Worm (Caenorhabditis elegans) whole organism, L1 larva: Measurements from ENCODE around the gene dop-6.

Experiments used
- C04F5.9 ChIP-seq: sonication (generic microtip); optimal IDR thresholded peaks from 2 replicates; lab custom pipeline; 2016; ENCODE audit warnings: missing genetic modification characterization, missing compliant biosample characterization
- C34B4.2 ChIP-seq: sonication (generic microtip); optimal IDR thresholded peaks from 2 replicates; lab custom pipeline; 2017; ENCODE audit warnings: mild to moderate bottlenecking, missing genetic modification characterization, missing compliant biosample characterization
- Y116A8C.19 ChIP-seq: sonication (generic microtip); optimal IDR thresholded peaks from 2 replicates; lab custom pipeline; 2016; ENCODE audit warnings: missing compliant biosample characterization, missing genetic modification characterization, borderline replicate concordance
- alr-1 ChIP-seq: fragments of 200-800 bp; sonication (Bioruptor generic); optimal IDR thresholded peaks from 2 replicates; lab custom pipeline; 2018; ENCODE audit warnings: borderline replicate concordance, mild to moderate bottlenecking, missing genetic modification characterization, missing compliant biosample characterization
- ama-1 ChIP-seq: fragments of 150-350 bp; optimal IDR thresholded peaks from 2 replicates; lab custom pipeline; 2014
- ceh-82 ChIP-seq, 3 experiments: fragments of 150-350 bp in 1 of 3; sonication (generic microtip) in 2 of 3; optimal IDR thresholded peaks; 2 replicates each; lab custom pipeline; 2014 to 2017; ENCODE audit warnings: missing biosample characterization in 3 of 3, missing genetic modification characterization in 3 of 3
- ces-1 ChIP-seq: fragments of 150-350 bp; optimal IDR thresholded peaks from 2 replicates; lab custom pipeline; 2014; ENCODE audit warnings: missing biosample characterization, missing genetic modification reagents, missing genetic modification characterization
- dsc-1 ChIP-seq: sonication (generic microtip); optimal IDR thresholded peaks from 2 replicates; lab custom pipeline; 2016; ENCODE audit warnings: mild to moderate bottlenecking, missing genetic modification characterization, missing compliant biosample characterization
- efl-1 ChIP-seq, 4 experiments: fragments of 150-350 bp; optimal IDR thresholded peaks in 3 of 4; peaks in 1 of 4; 1 replicate in 1 of 4; 2 replicates in 3 of 4; lab custom pipeline; 2014; ENCODE audit warnings: missing biosample characterization in 2 of 4, missing genetic modification characterization in 2 of 4, missing genetic modification reagents in 2 of 4
- efl-3 ChIP-seq: fragments of 200-800 bp; sonication (Bioruptor generic); optimal IDR thresholded peaks from 2 replicates; lab custom pipeline; 2018; ENCODE audit warnings: mild to moderate bottlenecking, missing genetic modification characterization, missing compliant biosample characterization
- elt-2 ChIP-seq: sonication (generic microtip); optimal IDR thresholded peaks from 2 replicates; lab custom pipeline; 2016; ENCODE audit warnings: missing genetic modification characterization, mild to moderate bottlenecking, inconsistent platforms, missing compliant biosample characterization, missing genetic modification reagents
- elt-3 ChIP-seq, 6 experiments: fragments of 150-350 bp in 1 of 6; sonication (generic microtip); optimal IDR thresholded peaks; 2 replicates each; lab custom pipeline; 2017 to 2018; ENCODE audit warnings: missing biosample characterization in 6 of 6, missing genetic modification characterization in 6 of 6, inconsistent platforms in 1 of 6
- ets-5 ChIP-seq: fragments of 200-800 bp; sonication (Bioruptor generic); IDR thresholded peaks from 2 replicates; pipeline ENCODE4 v1.3.6; 2022; ENCODE audit warnings: missing genetic modification characterization, missing compliant biosample characterization
- fkh-10 ChIP-seq: sonication (generic microtip); optimal IDR thresholded peaks from 2 replicates; lab custom pipeline; 2017; ENCODE audit warnings: missing biosample characterization, missing genetic modification reagents, missing genetic modification characterization
- fkh-8 ChIP-seq: sonication (generic microtip); optimal IDR thresholded peaks from 2 replicates; lab custom pipeline; 2016; ENCODE audit warnings: mild to moderate bottlenecking, missing genetic modification characterization, missing compliant biosample characterization
- grh-1 ChIP-seq: fragments of 200-800 bp; sonication (Bioruptor generic); IDR thresholded peaks from 2 replicates; pipeline ENCODE4 v1.3.6; 2022; ENCODE audit warnings: missing genetic modification reagents, missing genetic modification characterization, missing compliant biosample characterization
- hlh-17 ChIP-seq: fragments of 200-800 bp; sonication (Bioruptor generic); optimal IDR thresholded peaks from 2 replicates; lab custom pipeline; 2018; ENCODE audit warnings: missing genetic modification characterization, mild to moderate bottlenecking, missing compliant biosample characterization, moderate library complexity, borderline replicate concordance
- isw-1 ChIP-seq: fragments of 200-800 bp; sonication (Bioruptor generic); IDR thresholded peaks from 2 replicates; pipeline ENCODE4 v1.3.6; 2022; ENCODE audit warnings: missing genetic modification characterization, missing compliant biosample characterization
- lin-14 ChIP-seq: fragments of 200-800 bp; sonication (Bioruptor generic); optimal IDR thresholded peaks from 2 replicates; lab custom pipeline; 2018; ENCODE audit warnings: mild to moderate bottlenecking, missing genetic modification characterization, moderate library complexity, missing compliant biosample characterization
- lir-3 ChIP-seq: sonication (generic microtip); optimal IDR thresholded peaks from 2 replicates; lab custom pipeline; 2016; ENCODE audit warnings: mild to moderate bottlenecking, missing genetic modification characterization, moderate library complexity, missing compliant biosample characterization; ENCODE audit not compliant: poor library complexity
- lsy-2 ChIP-seq, 2 experiments: fragments of 150-350 bp; optimal IDR thresholded peaks; 2 replicates each; lab custom pipeline; 2014; ENCODE audit warnings: missing biosample characterization in 2 of 2, missing genetic modification characterization in 2 of 2
- mdl-1 ChIP-seq, 2 experiments: fragments of 150-350 bp; optimal IDR thresholded peaks; 2 replicates each; lab custom pipeline; 2014 to 2017; ENCODE audit warnings: missing biosample characterization in 2 of 2, missing genetic modification characterization in 2 of 2, inconsistent platforms in 1 of 2
- nhr-19 ChIP-seq: fragments of 200-800 bp; sonication (Bioruptor generic); conservative IDR thresholded peaks from 2 replicates; pipeline ENCODE4 v1.3.6; 2022; ENCODE audit warnings: missing genetic modification characterization, missing compliant biosample characterization
- nhr-71 ChIP-seq: sonication (generic microtip); optimal IDR thresholded peaks from 2 replicates; lab custom pipeline; 2016; ENCODE audit warnings: mild to moderate bottlenecking, missing genetic modification characterization, moderate library complexity, missing compliant biosample characterization
- nhr-76 ChIP-seq: sonication (generic microtip); optimal IDR thresholded peaks from 2 replicates; lab custom pipeline; 2017; ENCODE audit warnings: missing biosample characterization, missing genetic modification characterization
- nhr-77 ChIP-seq: fragments of 150-350 bp; optimal IDR thresholded peaks from 2 replicates; lab custom pipeline; 2014; ENCODE audit warnings: missing biosample characterization, missing genetic modification characterization
- nhr-90 ChIP-seq: sonication (generic microtip); optimal IDR thresholded peaks from 2 replicates; lab custom pipeline; 2016; ENCODE audit warnings: mild to moderate bottlenecking, missing genetic modification characterization, missing compliant biosample characterization; ENCODE audit not compliant: poor library complexity
- rnt-1 ChIP-seq: sonication (generic microtip); optimal IDR thresholded peaks from 2 replicates; lab custom pipeline; 2016; ENCODE audit warnings: mild to moderate bottlenecking, missing genetic modification characterization, moderate library complexity, missing compliant biosample characterization
- skn-1 ChIP-seq: fragments of 150-350 bp; optimal IDR thresholded peaks from 2 replicates; lab custom pipeline; 2014; ENCODE audit warnings: missing biosample characterization, missing genetic modification characterization
- snu-23 ChIP-seq: sonication (generic microtip); optimal IDR thresholded peaks from 2 replicates; lab custom pipeline; 2016; ENCODE audit warnings: missing genetic modification characterization, missing compliant biosample characterization
- sup-37 ChIP-seq: fragments of 200-800 bp; sonication (Bioruptor generic); optimal IDR thresholded peaks from 2 replicates; lab custom pipeline; 2018; ENCODE audit warnings: mild to moderate bottlenecking, missing genetic modification characterization, missing compliant biosample characterization
- swsn-7 ChIP-seq: sonication (generic microtip); optimal IDR thresholded peaks from 2 replicates; lab custom pipeline; 2016; ENCODE audit warnings: missing genetic modification characterization, missing compliant biosample characterization
- tbx-2 ChIP-seq: sonication (generic microtip); optimal IDR thresholded peaks from 2 replicates; lab custom pipeline; 2016; ENCODE audit warnings: missing genetic modification characterization, missing compliant biosample characterization
- tlp-1 ChIP-seq: fragments of 150-350 bp; optimal IDR thresholded peaks from 2 replicates; lab custom pipeline; 2014; ENCODE audit warnings: missing biosample characterization, missing genetic modification characterization
- unc-130 ChIP-seq: fragments of 150-350 bp; optimal IDR thresholded peaks from 2 replicates; lab custom pipeline; 2017; ENCODE audit warnings: missing biosample characterization, missing genetic modification characterization, inconsistent platforms
- xbp-1 ChIP-seq: sonication (generic microtip); optimal IDR thresholded peaks from 2 replicates; lab custom pipeline; 2016; ENCODE audit warnings: missing genetic modification characterization, missing compliant biosample characterization
- zag-1 ChIP-seq: fragments of 150-350 bp; optimal IDR thresholded peaks from 2 replicates; lab custom pipeline; 2014; ENCODE audit warnings: missing biosample characterization, missing genetic modification characterization
- ztf-4 ChIP-seq: fragments of 150-350 bp; optimal IDR thresholded peaks from 2 replicates; lab custom pipeline; 2014; ENCODE audit warnings: missing biosample characterization, missing genetic modification characterization

Gene dop-6

DNA sequence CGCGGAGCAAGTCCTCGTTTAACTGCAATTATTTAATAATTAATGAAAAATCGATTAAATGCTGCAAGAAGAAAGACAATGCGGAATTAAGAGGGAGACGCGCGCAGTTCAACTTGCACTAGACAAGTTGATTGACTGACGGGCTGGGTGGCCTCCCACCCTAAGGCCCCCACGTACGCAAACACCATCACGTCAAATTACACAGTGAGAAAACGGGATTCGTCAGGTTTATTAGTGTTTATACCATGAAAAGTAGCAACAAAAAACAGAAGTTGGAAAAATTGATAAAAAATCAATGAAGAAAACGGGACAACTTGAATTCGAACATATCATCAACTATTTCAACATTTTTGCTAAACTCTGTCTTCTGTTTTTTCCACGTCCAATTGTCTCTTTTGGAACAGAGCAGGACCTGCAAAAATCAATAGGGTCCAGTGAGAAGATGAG lies 13.1 kb upstream of the dop-6 start (continued):
- TF ChIP-seq fkh-10 (GFP tag; lab: Kevin White, UChicago), result no peak
- no peak for TF ChIP-seq sup-37 (GFP tag; lab: Kevin White, UChicago)
- TF ChIP-seq ztf-4 (tag; lab: Kevin White, UChicago), result no peak
- peak; percentile 13 to 41 for TF ChIP-seq lsy-2 (tag; optimal IDR thresholded peaks at IDR 0.05; lab: Kevin White, UChicago)
- no peak for TF ChIP-seq ama-1 (lab: Kevin White, UChicago)
- TF ChIP-seq zag-1, result no peak
- TF ChIP-seq dsc-1 (tag; lab: Kevin White, UChicago), result peak; percentile 46
- TF ChIP-seq nhr-76, result no peak
- peak; percentile 41 for TF ChIP-seq tbx-2
- 0 out of 2 replicates have a peak, but pooled peaks have one; percentile 15 for TF ChIP-seq isw-1 (GFP tag; lab: Robert Waterston, UW)
- TF ChIP-seq lir-3 (tag; lab: Kevin White, UChicago), result no peak
- TF ChIP-seq skn-1 (tag; lab: Kevin White, UChicago), result no peak
- peak; percentile 58 for TF ChIP-seq snu-23 (GFP tag; lab: Kevin White, UChicago)
- no peak for TF ChIP-seq elt-3 (tag; optimal IDR thresholded peaks at IDR 0.05; lab: Kevin White, UChicago)
- no peak for TF ChIP-seq C34B4.2 (tag; lab: Kevin White, UChicago)
- TF ChIP-seq rnt-1 (tag; lab: Kevin White, UChicago), result peak; percentile 47
- TF ChIP-seq ces-1 (GFP tag; lab: Kevin White, UChicago), result no peak
- TF ChIP-seq Y116A8C.19 (tag; lab: Kevin White, UChicago), result no peak
- TF ChIP-seq efl-1 (optimal IDR thresholded peaks at IDR 0.05; lab: Kevin White, UChicago), result peak; percentile 4 to 15
- TF ChIP-seq efl-1 (GFP tag; optimal IDR thresholded peaks at IDR 0.05 in 1 of 2; lab: Kevin White, UChicago), result peak in 1 of 2 experiments; percentile 40
- TF ChIP-seq alr-1 (tag; lab: Kevin White, UChicago), result no peak
- TF ChIP-seq nhr-19 (GFP tag; lab: Robert Waterston, UW), result peak; percentile 37; the same call in 1 of the 2 replicates
- TF ChIP-seq ceh-82 (tag; optimal IDR thresholded peaks at IDR 0.05; lab: Kevin White, UChicago), result peak in 2 of 3 experiments; percentile 4 to 15
- peak; percentile 6 for TF ChIP-seq elt-2 (tag; lab: Kevin White, UChicago)
- TF ChIP-seq tlp-1, result no peak
- peak; percentile 48 for TF ChIP-seq swsn-7
- TF ChIP-seq mdl-1 (tag; optimal IDR thresholded peaks at IDR 0.05; lab: Kevin White, UChicago), result no peak
- no peak for TF ChIP-seq grh-1 (GFP tag; lab: Robert Waterston, UW)
- no peak for TF ChIP-seq nhr-77
- no peak for TF ChIP-seq ets-5
- peak; percentile 45 for TF ChIP-seq xbp-1 (tag; lab: Kevin White, UChicago)
- peak; percentile 18 for TF ChIP-seq nhr-90 (tag; lab: Kevin White, UChicago)
- no peak for TF ChIP-seq hlh-17 (GFP tag; lab: Kevin White, UChicago)

DNA sequence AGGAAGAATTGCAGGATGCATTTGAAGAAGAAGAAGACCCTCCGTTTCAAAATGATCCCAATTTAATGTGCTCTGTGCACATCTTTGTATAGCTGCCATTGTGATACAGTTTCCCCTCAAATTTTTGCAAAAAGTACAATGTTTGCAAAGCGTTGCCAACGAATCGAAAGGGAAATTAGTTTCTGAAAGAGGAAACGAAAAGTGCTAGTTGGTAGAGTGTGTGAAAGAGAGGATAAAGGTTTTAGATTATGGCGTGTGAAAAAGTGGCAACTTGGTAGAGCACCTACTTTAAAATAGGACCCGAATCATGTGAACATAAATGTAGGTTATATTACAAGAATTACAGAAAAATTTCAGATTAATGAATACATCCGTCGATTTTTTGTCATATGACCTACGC lies 9.0 kb upstream of the dop-6 start, which contains the start of gene C52B9.8:
Gene C52B9.8 (minus strand): TSS at position 101 of the 400 bp plus-strand sequence.
- TF ChIP-seq fkh-8 (peak; percentile 16), fkh-10 (GFP tag; lab: Kevin White, UChicago) (no peak)

DNA sequence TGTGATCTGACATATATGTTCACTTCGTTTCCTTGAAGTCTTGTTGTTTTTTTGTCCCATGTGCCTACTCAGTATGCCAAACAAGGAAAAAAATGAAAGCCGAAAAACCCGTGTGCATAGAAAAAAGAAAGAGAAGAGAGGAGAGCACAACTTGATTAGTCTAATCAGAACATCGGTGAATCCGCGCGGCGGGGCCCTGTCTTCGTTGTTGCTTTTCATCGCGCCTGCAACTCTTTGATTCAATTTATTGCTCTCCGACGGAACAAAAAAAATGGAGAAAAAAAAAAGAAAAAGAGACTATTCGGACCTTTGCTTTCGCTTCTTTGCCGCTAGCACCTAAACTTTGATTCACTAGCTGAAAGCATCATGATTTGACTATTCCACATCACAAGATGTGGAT lies 5.7 kb upstream of the dop-6 start:
- TF ChIP-seq fkh-10 (GFP tag; lab: Kevin White, UChicago) (peak; percentile 95), nhr-71 (peak; percentile 2), ces-1 (GFP tag; lab: Kevin White, UChicago) (peak; percentile 87), unc-130 (tag; lab: Kevin White, UChicago) (no peak), efl-3 (no peak), lin-14 (GFP tag; lab: Kevin White, UChicago) (peak; percentile 77), C04F5.9 (no peak)
